Worm (Caenorhabditis elegans) whole organism, young adult: ENCODE results near the gene C01B10.44.
A peak's percentile ranks its signal among the peaks of the same experiment; 100 is the strongest.

ENCODE experiments used
- B0261.1 ChIP-seq: sonication (generic microtip); optimal IDR thresholded peaks from 2 replicates; lab custom pipeline; 2016; ENCODE audit warnings: mild to moderate bottlenecking, missing genetic modification characterization, moderate library complexity, missing compliant biosample characterization
- B0336.3 ChIP-seq: fragments of 200-800 bp; sonication (Bioruptor generic); IDR thresholded peaks from 2 replicates; pipeline ENCODE4 v1.3.6; 2022; ENCODE audit warnings: missing genetic modification characterization, missing compliant biosample characterization
- C17E4.6 ChIP-seq: fragments of 200-800 bp; sonication (Bioruptor generic); IDR thresholded peaks from 2 replicates; pipeline ENCODE4 v1.3.6; 2022; ENCODE audit warnings: missing genetic modification reagents, missing genetic modification characterization, missing compliant biosample characterization
- F23B12.7 ChIP-seq: sonication (generic microtip); optimal IDR thresholded peaks from 2 replicates; lab custom pipeline; 2017; ENCODE audit warnings: missing genetic modification characterization, mild to moderate bottlenecking, missing compliant biosample characterization, antibody characterized with exemption, moderate library complexity; ENCODE audit not compliant: insufficient read depth
- F39B2.1 ChIP-seq: fragments of 200-800 bp; sonication (Bioruptor generic); IDR thresholded peaks from 2 replicates; pipeline ENCODE4 v1.3.6; 2022; ENCODE audit warnings: missing genetic modification reagents, missing genetic modification characterization, missing compliant biosample characterization
- F57A8.1 ChIP-seq: fragments of 200-800 bp; sonication (Bioruptor generic); optimal IDR thresholded peaks from 2 replicates; lab custom pipeline; 2018; ENCODE audit warnings: mild to moderate bottlenecking, missing genetic modification characterization, moderate library complexity, missing compliant biosample characterization
- K12H6.12 ChIP-seq: fragments of 200-800 bp; sonication (Bioruptor generic); optimal IDR thresholded peaks from 2 replicates; lab custom pipeline; 2018; ENCODE audit warnings: mild to moderate bottlenecking, missing genetic modification characterization, missing compliant biosample characterization
- attf-3 ChIP-seq: fragments of 200-800 bp; sonication (Bioruptor generic); conservative IDR thresholded peaks from 2 replicates; pipeline ENCODE4 v1.3.6; 2022; ENCODE audit warnings: missing genetic modification reagents, missing genetic modification characterization, missing compliant biosample characterization
- attf-5 ChIP-seq: fragments of 200-800 bp; sonication (Bioruptor generic); optimal IDR thresholded peaks from 2 replicates; lab custom pipeline; 2018; ENCODE audit warnings: mild to moderate bottlenecking, missing genetic modification characterization, missing compliant biosample characterization
- bed-2 ChIP-seq: fragments of 200-800 bp; sonication (Bioruptor generic); IDR thresholded peaks from 2 replicates; pipeline ENCODE4 v1.3.6; 2022; ENCODE audit warnings: missing genetic modification reagents, missing genetic modification characterization, missing compliant biosample characterization
- cebp-2 ChIP-seq: fragments of 200-800 bp; sonication (Bioruptor generic); IDR thresholded peaks from 2 replicates; pipeline ENCODE4 v1.3.6; 2022; ENCODE audit warnings: missing genetic modification characterization, missing compliant biosample characterization
- chd-7 ChIP-seq: sonication (generic microtip); optimal IDR thresholded peaks from 2 replicates; lab custom pipeline; 2016; ENCODE audit warnings: mild to moderate bottlenecking, missing genetic modification characterization, moderate library complexity, missing compliant biosample characterization
- dox-1 ChIP-seq: fragments of 200-800 bp; sonication (Bioruptor generic); IDR thresholded peaks from 2 replicates; pipeline ENCODE4 v1.3.6; 2022; ENCODE audit warnings: missing genetic modification reagents, missing genetic modification characterization, missing compliant biosample characterization
- dpff-1 ChIP-seq: sonication (generic microtip); optimal IDR thresholded peaks from 2 replicates; lab custom pipeline; 2017; ENCODE audit warnings: mild to moderate bottlenecking, missing genetic modification characterization, missing compliant biosample characterization
- egrh-3 ChIP-seq: fragments of 200-800 bp; sonication (Bioruptor generic); IDR thresholded peaks from 2 replicates; pipeline ENCODE4 v1.3.6; 2022; ENCODE audit warnings: missing genetic modification reagents, missing genetic modification characterization, missing compliant biosample characterization
- fkh-3 ChIP-seq: sonication (generic microtip); optimal IDR thresholded peaks from 2 replicates; lab custom pipeline; 2016; ENCODE audit warnings: mild to moderate bottlenecking, missing genetic modification characterization, missing compliant biosample characterization
- gei-17 ChIP-seq: fragments of 200-800 bp; sonication (Bioruptor generic); optimal IDR thresholded peaks from 2 replicates; lab custom pipeline; 2018; ENCODE audit warnings: mild to moderate bottlenecking, missing genetic modification characterization, missing compliant biosample characterization
- him-1 ChIP-seq: sonication (generic microtip); optimal IDR thresholded peaks from 2 replicates; lab custom pipeline; 2016; ENCODE audit warnings: missing genotype, missing genetic modification reagents, missing genetic modification characterization, missing compliant biosample characterization
- hmg-20 ChIP-seq: fragments of 200-800 bp; sonication (Bioruptor generic); IDR thresholded peaks from 2 replicates; pipeline ENCODE4 v1.3.6; 2022; ENCODE audit warnings: missing genetic modification reagents, missing genetic modification characterization, missing compliant biosample characterization
- lag-1 ChIP-seq: fragments of 200-800 bp; sonication (Bioruptor generic); IDR thresholded peaks from 2 replicates; pipeline ENCODE4 v1.3.6; 2022; ENCODE audit warnings: missing genetic modification reagents, missing genetic modification characterization, missing compliant biosample characterization
- let-526 ChIP-seq: fragments of 200-800 bp; sonication (Bioruptor generic); IDR thresholded peaks from 2 replicates; pipeline ENCODE4 v1.3.6; 2022; ENCODE audit warnings: missing genetic modification reagents, missing genetic modification characterization, missing compliant biosample characterization
- lir-1 ChIP-seq: fragments of 200-800 bp; sonication (Bioruptor generic); conservative IDR thresholded peaks from 2 replicates; pipeline ENCODE4 v1.3.6; 2022; ENCODE audit warnings: missing genetic modification reagents, missing genetic modification characterization, missing compliant biosample characterization
- madf-10 ChIP-seq: sonication (generic microtip); optimal IDR thresholded peaks from 2 replicates; lab custom pipeline; 2016; ENCODE audit warnings: mild to moderate bottlenecking, missing genetic modification characterization, missing compliant biosample characterization
- nfya-1 ChIP-seq: sonication (generic microtip); optimal IDR thresholded peaks from 2 replicates; lab custom pipeline; 2017; ENCODE audit warnings: antibody characterized with exemption, missing compliant biosample characterization, missing genetic modification characterization, borderline replicate concordance; ENCODE audit not compliant: insufficient read depth
- nhr-179 ChIP-seq: sonication (generic microtip); optimal IDR thresholded peaks from 2 replicates; lab custom pipeline; 2016; ENCODE audit warnings: mild to moderate bottlenecking, missing genetic modification characterization, missing compliant biosample characterization
- nhr-80 ChIP-seq: sonication (generic microtip); optimal IDR thresholded peaks from 2 replicates; lab custom pipeline; 2016; ENCODE audit warnings: missing genetic modification characterization, missing compliant biosample characterization
- nhr-90 ChIP-seq: sonication (generic microtip); optimal IDR thresholded peaks from 2 replicates; lab custom pipeline; 2016; ENCODE audit warnings: missing genotype, mild to moderate bottlenecking, missing genetic modification characterization, missing compliant biosample characterization
- rpc-1 ChIP-seq, 2 experiments: fragments of 150-350 bp in 1 of 2; sonication (generic microtip) in 1 of 2; optimal IDR thresholded peaks; 2 replicates each; lab custom pipeline; 2014 to 2018; ENCODE audit warnings: missing biosample characterization in 1 of 2, missing genetic modification characterization in 1 of 2, missing genetic modification reagents in 1 of 2, missing genotype in 1 of 2
- sea-2 ChIP-seq: fragments of 200-800 bp; sonication (Bioruptor generic); IDR thresholded peaks from 2 replicates; pipeline ENCODE4 v1.3.6; 2022; ENCODE audit warnings: missing genetic modification characterization, missing compliant biosample characterization
- snpc-1.3 ChIP-seq: sonication (generic microtip); optimal IDR thresholded peaks from 2 replicates; lab custom pipeline; 2017; ENCODE audit warnings: missing genetic modification characterization, mild to moderate bottlenecking, missing compliant biosample characterization, antibody characterized with exemption, moderate library complexity, missing genotype, missing genetic modification reagents; ENCODE audit not compliant: insufficient read depth
- snpc-3.4 ChIP-seq: sonication (generic microtip); optimal IDR thresholded peaks from 2 replicates; lab custom pipeline; 2017; ENCODE audit warnings: missing genetic modification characterization, mild to moderate bottlenecking, missing compliant biosample characterization, antibody characterized with exemption, moderate library complexity, missing genotype, missing genetic modification reagents
- somi-1 ChIP-seq: fragments of 200-800 bp; sonication (Bioruptor generic); optimal IDR thresholded peaks from 2 replicates; lab custom pipeline; 2018; ENCODE audit warnings: mild to moderate bottlenecking, missing genetic modification characterization, missing compliant biosample characterization
- unc-130 ChIP-seq: sonication (generic microtip); optimal IDR thresholded peaks from 2 replicates; lab custom pipeline; 2016; ENCODE audit warnings: missing genetic modification reagents, missing genetic modification characterization, missing compliant biosample characterization
- xnd-1 ChIP-seq: sonication (generic microtip); optimal IDR thresholded peaks from 2 replicates; lab custom pipeline; 2016; ENCODE audit warnings: missing genotype, missing genetic modification reagents, missing genetic modification characterization, missing compliant biosample characterization
- zfh-2 ChIP-seq: fragments of 200-800 bp; sonication (Bioruptor generic); conservative IDR thresholded peaks from 2 replicates; pipeline ENCODE4 v1.3.6; 2022; ENCODE audit warnings: missing genetic modification reagents, missing genetic modification characterization, missing compliant biosample characterization
- zim-3 ChIP-seq: sonication (generic microtip); optimal IDR thresholded peaks from 2 replicates; lab custom pipeline; 2017; ENCODE audit warnings: mild to moderate bottlenecking, missing genetic modification characterization, moderate library complexity, missing compliant biosample characterization
- ztf-26 ChIP-seq: sonication (generic microtip); optimal IDR thresholded peaks from 2 replicates; lab custom pipeline; 2017; ENCODE audit warnings: missing genetic modification characterization, missing compliant biosample characterization
- ztf-3 ChIP-seq: fragments of 200-800 bp; sonication (Bioruptor generic); optimal IDR thresholded peaks from 2 replicates; lab custom pipeline; 2018; ENCODE audit warnings: mild to moderate bottlenecking, missing genetic modification characterization, missing compliant biosample characterization

Gene C01B10.44

DNA sequence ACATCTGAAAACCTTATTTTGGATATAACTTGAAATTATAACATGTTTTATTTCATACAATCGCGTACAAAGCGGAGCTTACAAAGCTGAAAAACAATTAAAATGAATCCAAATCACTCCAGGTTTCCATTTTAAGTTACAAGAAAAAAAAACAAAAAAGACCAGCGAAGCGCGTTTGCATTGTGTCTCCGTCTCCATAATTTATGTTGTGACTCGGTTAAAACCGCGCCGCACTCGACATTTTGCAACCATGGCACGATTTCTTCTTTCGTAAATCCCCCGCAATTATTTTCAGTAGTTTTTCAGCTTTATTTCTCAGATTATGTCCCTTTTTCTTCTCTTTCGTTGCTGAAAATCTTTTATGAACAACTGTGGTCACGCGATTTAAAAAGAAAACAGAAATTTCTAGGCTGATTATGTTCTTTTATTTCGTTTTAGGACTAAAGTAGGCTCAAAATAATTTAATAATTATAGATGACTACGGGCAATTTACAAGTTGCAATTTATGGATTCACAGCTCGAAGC lies 38.0 kb upstream of the C01B10.44 start, which contains the start of the genes F38A5.2 and dnj-11 (continued):
- TF ChIP-seq chd-7 (tag; lab: Kevin White, UChicago) (no peak), cebp-2 (GFP tag; lab: Robert Waterston, UW) (no peak), him-1 (tag; lab: Kevin White, UChicago) (no peak), madf-10 (tag; lab: Kevin White, UChicago) (no peak), nfya-1 (tag; lab: Kevin White, UChicago) (no peak), attf-3 (GFP tag; lab: Robert Waterston, UW) (no peak), F39B2.1 (no peak), lag-1 (GFP tag; lab: Robert Waterston, UW) (no peak), dox-1 (GFP tag; lab: Robert Waterston, UW) (peak; percentile 76; the same call in 1 of the 2 replicates), somi-1 (no peak), K12H6.12 (tag; lab: Kevin White, UChicago) (peak; percentile 48), nhr-90 (tag; lab: Kevin White, UChicago) (no peak), F23B12.7 (peak; percentile 90), C17E4.6 (GFP tag; lab: Robert Waterston, UW) (no peak), nhr-80 (tag; lab: Kevin White, UChicago) (peak; percentile 40), hmg-20 (GFP tag; lab: Robert Waterston, UW) (no peak), B0261.1 (tag; lab: Kevin White, UChicago) (no peak), rpc-1 (optimal IDR thresholded peaks at IDR 0.05; lab: Kevin White, UChicago) (peak; percentile 3), rpc-1 (tag; optimal IDR thresholded peaks at IDR 0.05; lab: Kevin White, UChicago) (no peak), sea-2 (GFP tag; lab: Robert Waterston, UW) (no peak), nhr-179 (tag; lab: Kevin White, UChicago) (no peak), fkh-3 (tag; lab: Kevin White, UChicago) (no peak), egrh-3 (GFP tag; lab: Robert Waterston, UW) (0 out of 2 replicates have a peak, but pooled peaks have one; percentile 24), B0336.3 (GFP tag; lab: Robert Waterston, UW) (no peak), zfh-2 (no peak), xnd-1 (tag; lab: Kevin White, UChicago) (no peak), gei-17 (GFP tag; lab: Kevin White, UChicago) (no peak), ztf-3 (no peak), F57A8.1 (GFP tag; lab: Kevin White, UChicago) (no peak), lir-1 (GFP tag; lab: Robert Waterston, UW) (no peak), snpc-3.4 (tag; lab: Kevin White, UChicago) (no peak), dpff-1 (tag; lab: Kevin White, UChicago) (no peak), bed-2 (GFP tag; lab: Robert Waterston, UW) (no peak), zim-3 (tag; lab: Kevin White, UChicago) (no peak), snpc-1.3 (tag; lab: Kevin White, UChicago) (peak; percentile 42), attf-5 (peak; percentile 82), let-526 (GFP tag; lab: Robert Waterston, UW) (no peak), unc-130 (GFP tag; lab: Kevin White, UChicago) (no peak), ztf-26 (tag; lab: Kevin White, UChicago) (no peak)
